Fruit fly (Drosophila melanogaster) whole organism, pupa: Measurements from ENCODE around the gene AhcyL1.

ENCODE experiments used
- CG10348 ChIP-seq: fragments of 200-800 bp; sonication (Bioruptor generic); IDR thresholded peaks from 2 replicates; pipeline ENCODE4 v1.3.6; 2022; ENCODE audit warnings: missing biosample characterization, missing genetic modification characterization
- CG12605 ChIP-seq: fragments of 200-800 bp; sonication (Bioruptor generic); IDR thresholded peaks from 2 replicates; pipeline ENCODE4 v1.3.6; 2022; ENCODE audit warnings: missing biosample characterization, missing genetic modification characterization
- CG13204 ChIP-seq: fragments of 200-800 bp; sonication (Bioruptor generic); optimal IDR thresholded peaks from 2 replicates; lab custom pipeline; 2018; ENCODE audit warnings: missing biosample characterization, mild to moderate bottlenecking, missing genetic modification characterization, moderate library complexity
- CG14655 ChIP-seq: fragments of 200-800 bp; sonication (Bioruptor generic); optimal IDR thresholded peaks from 3 replicates; lab custom pipeline; 2017; ENCODE audit warnings: mild to moderate bottlenecking, missing biosample characterization, missing genetic modification reagents, missing genetic modification characterization
- CG15710 ChIP-seq: fragments of 200-800 bp; sonication (Bioruptor generic); optimal IDR thresholded peaks from 2 replicates; lab custom pipeline; 2018; ENCODE audit warnings: missing biosample characterization, mild to moderate bottlenecking, missing genetic modification characterization, moderate library complexity
- CG17806 ChIP-seq: fragments of 200-800 bp; sonication (Bioruptor generic); optimal IDR thresholded peaks from 2 replicates; lab custom pipeline; 2018; ENCODE audit warnings: missing biosample characterization, mild to moderate bottlenecking, missing genetic modification characterization, moderate library complexity
- CG32121 ChIP-seq: fragments of 200-800 bp; sonication (Bioruptor generic); IDR thresholded peaks from 2 replicates; pipeline ENCODE4 v1.3.6; 2022; ENCODE audit warnings: missing biosample characterization, missing genetic modification characterization
- CG34367 ChIP-seq: fragments of 200-800 bp; sonication (Bioruptor generic); optimal IDR thresholded peaks from 2 replicates; lab custom pipeline; 2018; ENCODE audit warnings: missing biosample characterization, mild to moderate bottlenecking, missing genetic modification characterization
- CG4496 ChIP-seq: fragments of 200-800 bp; sonication (Bioruptor generic); IDR thresholded peaks from 3 replicates; pipeline ENCODE4 v1.3.6; 2022; ENCODE audit warnings: missing biosample characterization, missing genetic modification characterization
- CG8159 ChIP-seq: fragments of 200-800 bp; sonication (Bioruptor generic); optimal IDR thresholded peaks from 3 replicates; lab custom pipeline; 2018; ENCODE audit warnings: missing biosample characterization, mild to moderate bottlenecking, missing genetic modification characterization, moderate library complexity
- CG8301 ChIP-seq: fragments of 200-800 bp; sonication (Bioruptor generic); optimal IDR thresholded peaks from 2 replicates; lab custom pipeline; 2018; ENCODE audit warnings: missing biosample characterization, mild to moderate bottlenecking, missing genetic modification characterization
- CG9948 ChIP-seq: fragments of 200-800 bp; sonication (Bioruptor generic); optimal IDR thresholded peaks from 2 replicates; lab custom pipeline; 2018; ENCODE audit warnings: missing biosample characterization, mild to moderate bottlenecking, missing genetic modification characterization, moderate library complexity
- D1 ChIP-seq: fragments of 200-800 bp; sonication (Bioruptor generic); optimal IDR thresholded peaks from 2 replicates; lab custom pipeline; 2018; ENCODE audit warnings: missing biosample characterization, mild to moderate bottlenecking, missing genetic modification characterization, moderate library complexity
- EcR ChIP-seq: fragments of 200-800 bp; sonication (Bioruptor generic); optimal IDR thresholded peaks from 3 replicates; lab custom pipeline; 2019; ENCODE audit warnings: missing biosample characterization, missing genetic modification characterization, mild to moderate bottlenecking, moderate library complexity, missing genetic modification reagents
- Ets98B ChIP-seq: fragments of 200-800 bp; sonication (Bioruptor generic); IDR thresholded peaks from 2 replicates; pipeline ENCODE4 v1.3.6; 2022; ENCODE audit warnings: missing biosample characterization, missing genetic modification characterization
- Pif1A ChIP-seq: fragments of 200-800 bp; sonication (Bioruptor generic); optimal IDR thresholded peaks from 3 replicates; lab custom pipeline; 2016; ENCODE audit warnings: missing biosample characterization, missing genetic modification characterization
- Pif1B ChIP-seq: fragments of 200-800 bp; sonication (Bioruptor generic); optimal IDR thresholded peaks from 3 replicates; lab custom pipeline; 2016; ENCODE audit warnings: missing biosample characterization, missing genetic modification characterization
- Snoo ChIP-seq: fragments of 200-800 bp; sonication (Bioruptor generic); optimal IDR thresholded peaks from 3 replicates; lab custom pipeline; 2017; ENCODE audit warnings: missing biosample characterization, mild to moderate bottlenecking, missing genetic modification characterization, inconsistent platforms
- fd96Ca ChIP-seq: fragments of 200-800 bp; sonication (Bioruptor generic); IDR thresholded peaks from 3 replicates; pipeline ENCODE4 v1.3.6; 2022; ENCODE audit warnings: missing biosample characterization, missing genetic modification characterization
- gl ChIP-seq: fragments of 200-800 bp; sonication (Bioruptor generic); optimal IDR thresholded peaks from 2 replicates; lab custom pipeline; 2018; ENCODE audit warnings: missing biosample characterization, mild to moderate bottlenecking, missing genetic modification characterization
- rn ChIP-seq: fragments of 200-800 bp; sonication (Bioruptor generic); IDR thresholded peaks from 2 replicates; pipeline ENCODE4 v1.3.6; 2022; ENCODE audit warnings: missing biosample characterization, missing genetic modification characterization

The AhcyL1 gene

dm6 chr3L:2805137-2805955 is 33.2 kb upstream of the AhcyL1 start:
- no peak; the same call in 1 of the 2 replicates for TF ChIP-seq rn (GFP tag; lab: Robert Waterston, UW)
- TF ChIP-seq Pif1A (GFP tag; lab: Kevin White, UChicago): peak; percentile 22
- TF ChIP-seq CG8301 (tag; lab: Kevin White, UChicago): no peak
- TF ChIP-seq CG34367: peak; percentile 61
- TF ChIP-seq EcR (GFP tag; lab: Kevin White, UChicago): peak; percentile 99
- TF ChIP-seq gl (tag; lab: Kevin White, UChicago): peak; percentile 82
- peak; percentile 69 for TF ChIP-seq CG13204 (GFP tag; lab: Kevin White, UChicago)
- TF ChIP-seq Ets98B (GFP tag; lab: Robert Waterston, UW): peak; percentile 28
- no peak for TF ChIP-seq Pif1B (GFP tag; lab: Kevin White, UChicago)
- TF ChIP-seq fd96Ca: peak; percentile 55; the same call in 1 of the 3 replicates
- TF ChIP-seq CG8159: peak; percentile 27
- peak; percentile 24 for TF ChIP-seq CG14655 (GFP tag; lab: Kevin White, UChicago)
- TF ChIP-seq CG32121 (GFP tag; lab: Robert Waterston, UW): peak; percentile 55
- TF ChIP-seq CG9948: peak; percentile 8
- TF ChIP-seq CG4496: peak; percentile 72
- TF ChIP-seq CG15710 (tag; lab: Kevin White, UChicago): peak; percentile 53
- TF ChIP-seq CG12605 (GFP tag; lab: Robert Waterston, UW): peak; percentile 90
- TF ChIP-seq D1 (tag; lab: Kevin White, UChicago): peak; percentile 6
- no peak for TF ChIP-seq Snoo (tag; lab: Kevin White, UChicago)

dm6 chr3L:2802085-2802484 is 30.0 kb upstream of the AhcyL1 start:
- TF ChIP-seq Snoo (tag; lab: Kevin White, UChicago) (no peak), D1 (tag; lab: Kevin White, UChicago) (no peak), CG13204 (GFP tag; lab: Kevin White, UChicago) (no peak), CG12605 (GFP tag; lab: Robert Waterston, UW) (peak; percentile 47; the same call in 1 of the 2 replicates), fd96Ca (peak; percentile 93), CG4496 (peak; percentile 91), gl (tag; lab: Kevin White, UChicago) (no peak), rn (GFP tag; lab: Robert Waterston, UW) (peak; percentile 58), Pif1A (GFP tag; lab: Kevin White, UChicago) (peak; percentile 65), CG34367 (peak; percentile 4), CG9948 (peak; percentile 48), CG10348 (GFP tag; lab: Robert Waterston, UW) (0 out of 2 replicates have a peak, but pooled peaks have one; percentile 35), CG17806 (tag; lab: Kevin White, UChicago) (peak; percentile 37), CG32121 (GFP tag; lab: Robert Waterston, UW) (peak; percentile 90), EcR (GFP tag; lab: Kevin White, UChicago) (no peak), CG14655 (GFP tag; lab: Kevin White, UChicago) (peak; percentile 79), CG8301 (tag; lab: Kevin White, UChicago) (peak; percentile 85), Ets98B (GFP tag; lab: Robert Waterston, UW) (peak; percentile 86), CG15710 (tag; lab: Kevin White, UChicago) (peak; percentile 42), Pif1B (GFP tag; lab: Kevin White, UChicago) (peak; percentile 56), CG8159 (peak; percentile 16)

- TF ChIP-seq fd96Ca: no peak
- TF ChIP-seq Snoo (tag; lab: Kevin White, UChicago): peak; percentile 1
- TF ChIP-seq CG12605 (GFP tag; lab: Robert Waterston, UW): no peak
- peak; percentile 11 for TF ChIP-seq EcR (GFP tag; lab: Kevin White, UChicago)
- no peak for TF ChIP-seq CG34367
- peak; percentile 15; the same call in 1 of the 3 replicates for TF ChIP-seq CG4496
- no peak for TF ChIP-seq Ets98B (GFP tag; lab: Robert Waterston, UW)
- no peak for TF ChIP-seq CG8301 (tag; lab: Kevin White, UChicago)
These were observed 29.3 kb upstream of the AhcyL1 start for dm6 chr3L:2801376-2801775.

- TF ChIP-seq CG8301 (tag; lab: Kevin White, UChicago) (peak; percentile 39), fd96Ca (peak; percentile 84), gl (tag; lab: Kevin White, UChicago) (no peak), Pif1B (GFP tag; lab: Kevin White, UChicago) (peak; percentile 52), CG13204 (GFP tag; lab: Kevin White, UChicago) (no peak), CG32121 (GFP tag; lab: Robert Waterston, UW) (no peak), CG12605 (GFP tag; lab: Robert Waterston, UW) (0 out of 2 replicates have a peak, but pooled peaks have one; percentile 46), rn (GFP tag; lab: Robert Waterston, UW) (0 out of 2 replicates have a peak, but pooled peaks have one; percentile 28), CG9948 (peak; percentile 24), Pif1A (GFP tag; lab: Kevin White, UChicago) (peak; percentile 53), CG34367 (peak; percentile 61), CG4496 (peak; percentile 80; the same call in 2 of the 3 replicates), CG14655 (GFP tag; lab: Kevin White, UChicago) (peak; percentile 49), EcR (GFP tag; lab: Kevin White, UChicago) (no peak), CG17806 (tag; lab: Kevin White, UChicago) (peak; percentile 58), CG10348 (GFP tag; lab: Robert Waterston, UW) (no peak), Ets98B (GFP tag; lab: Robert Waterston, UW) (peak; percentile 73), D1 (tag; lab: Kevin White, UChicago) (no peak), CG8159 (peak; percentile 66), Snoo (tag; lab: Kevin White, UChicago) (peak; percentile 19), CG15710 (tag; lab: Kevin White, UChicago) (peak; percentile 61)
- TF ChIP-seq, all 21 proteins: peak for 15
These were observed 28.2 kb upstream of the AhcyL1 start for dm6 chr3L:2800329-2800728.
